Fruit fly (Drosophila melanogaster) whole organism, prepupa: ENCODE results near the gene enc.

ENCODE experiments used
- Blimp-1 ChIP-seq: fragments of 200-800 bp; sonication (Bioruptor generic); optimal IDR thresholded peaks from 3 replicates; lab custom pipeline; 2017; ENCODE audit warnings: missing biosample characterization, missing genetic modification characterization, mild to moderate bottlenecking, moderate library complexity, missing genetic modification reagents
- CG15336 ChIP-seq: fragments of 200-800 bp; sonication (Bioruptor generic); IDR thresholded peaks from 2 replicates; pipeline ENCODE4 v1.3.6; 2022; ENCODE audit warnings: missing biosample characterization, missing genetic modification characterization
- CG16779 ChIP-seq: fragments of 200-800 bp; sonication (Bioruptor generic); optimal IDR thresholded peaks from 3 replicates; lab custom pipeline; 2017; ENCODE audit warnings: missing biosample characterization, mild to moderate bottlenecking, missing genetic modification characterization
- CG31627 ChIP-seq: fragments of 200-800 bp; sonication (Bioruptor generic); optimal IDR thresholded peaks from 3 replicates; lab custom pipeline; 2016; ENCODE audit warnings: missing biosample characterization, missing genetic modification characterization
- CG32006 ChIP-seq: fragments of 200-800 bp; sonication (Bioruptor generic); optimal IDR thresholded peaks from 3 replicates; lab custom pipeline; 2017; ENCODE audit warnings: missing biosample characterization, mild to moderate bottlenecking, missing genetic modification characterization
- CG34406 ChIP-seq: fragments of 200-800 bp; sonication (Bioruptor generic); optimal IDR thresholded peaks from 3 replicates; lab custom pipeline; 2016; ENCODE audit warnings: missing biosample characterization, missing genetic modification characterization
- CG3919 ChIP-seq: fragments of 200-800 bp; sonication (Bioruptor generic); optimal IDR thresholded peaks from 3 replicates; lab custom pipeline; 2016; ENCODE audit warnings: missing biosample characterization, missing genetic modification characterization
- CG4318 ChIP-seq: fragments of 200-800 bp; sonication (Bioruptor generic); optimal IDR thresholded peaks from 3 replicates; lab custom pipeline; 2017; ENCODE audit warnings: missing biosample characterization, mild to moderate bottlenecking, missing genetic modification characterization
- CG6163 ChIP-seq: fragments of 200-800 bp; sonication (Bioruptor generic); IDR thresholded peaks from 3 replicates; pipeline ENCODE4 v1.3.6; 2022; ENCODE audit warnings: missing biosample characterization, missing genetic modification characterization
- CG6276 ChIP-seq: fragments of 200-800 bp; sonication (Bioruptor generic); optimal IDR thresholded peaks from 2 replicates; lab custom pipeline; 2017; ENCODE audit warnings: missing biosample characterization, mild to moderate bottlenecking, missing genetic modification characterization
- CG6808 ChIP-seq: fragments of 200-800 bp; sonication (Bioruptor generic); optimal IDR thresholded peaks from 3 replicates; lab custom pipeline; 2017; ENCODE audit warnings: missing biosample characterization, missing genetic modification characterization, mild to moderate bottlenecking, moderate library complexity, missing genetic modification reagents
- CG7368 ChIP-seq: fragments of 200-800 bp; sonication (Bioruptor generic); optimal IDR thresholded peaks from 3 replicates; lab custom pipeline; 2016; ENCODE audit warnings: missing biosample characterization, missing genetic modification characterization
- CG8119 ChIP-seq: fragments of 200-800 bp; sonication (Bioruptor generic); IDR thresholded peaks from 3 replicates; pipeline ENCODE4 v1.3.6; 2022; ENCODE audit warnings: missing biosample characterization, missing genetic modification characterization
- Eip75B ChIP-seq: fragments of 200-800 bp; sonication (Bioruptor generic); optimal IDR thresholded peaks from 3 replicates; lab custom pipeline; 2016; ENCODE audit warnings: missing biosample characterization, missing genetic modification characterization
- Eip78C ChIP-seq: fragments of 200-800 bp; sonication (Bioruptor generic); peaks from one replicate; lab custom pipeline; 2016; ENCODE audit warnings: missing biosample characterization, missing genetic modification characterization
- Eip93F ChIP-seq: fragments of 200-800 bp; sonication (Bioruptor generic); optimal IDR thresholded peaks from 2 replicates; lab custom pipeline; 2016; ENCODE audit warnings: missing biosample characterization, mild to moderate bottlenecking, missing genetic modification characterization
- Ets21C ChIP-seq: fragments of 200-800 bp; sonication (Bioruptor generic); optimal IDR thresholded peaks from 3 replicates; lab custom pipeline; 2016; ENCODE audit warnings: missing biosample characterization, missing genetic modification characterization
- Hr39 ChIP-seq: fragments of 200-800 bp; sonication (Bioruptor generic); optimal IDR thresholded peaks from 2 replicates; lab custom pipeline; 2016; ENCODE audit warnings: missing biosample characterization, missing genetic modification characterization
- Hr4 ChIP-seq: fragments of 200-800 bp; sonication (Bioruptor generic); optimal IDR thresholded peaks from 3 replicates; lab custom pipeline; 2016; ENCODE audit warnings: missing biosample characterization, missing genetic modification characterization
- Lpt ChIP-seq: fragments of 200-800 bp; sonication (Bioruptor generic); optimal IDR thresholded peaks from 3 replicates; lab custom pipeline; 2016; ENCODE audit warnings: missing biosample characterization, missing genetic modification characterization
- Met ChIP-seq: fragments of 200-800 bp; sonication (Bioruptor generic); optimal IDR thresholded peaks from 3 replicates; lab custom pipeline; 2016; ENCODE audit warnings: missing biosample characterization, missing genetic modification characterization
- OdsH ChIP-seq: fragments of 200-800 bp; sonication (Bioruptor generic); optimal IDR thresholded peaks from 3 replicates; lab custom pipeline; 2016; ENCODE audit warnings: missing biosample characterization, missing genetic modification characterization
- Smox ChIP-seq: fragments of 200-800 bp; sonication (Bioruptor generic); optimal IDR thresholded peaks from 3 replicates; lab custom pipeline; 2016; ENCODE audit warnings: missing biosample characterization, missing genetic modification characterization
- Sox102F ChIP-seq: fragments of 200-800 bp; sonication (Bioruptor generic); optimal IDR thresholded peaks from 2 replicates; lab custom pipeline; 2016; ENCODE audit warnings: missing biosample characterization, mild to moderate bottlenecking, missing genetic modification characterization
- Sox14 ChIP-seq: fragments of 200-800 bp; sonication (Bioruptor generic); optimal IDR thresholded peaks from 3 replicates; lab custom pipeline; 2016; ENCODE audit warnings: missing biosample characterization, missing genetic modification characterization
- achi ChIP-seq: fragments of 200-800 bp; sonication (Bioruptor generic); optimal IDR thresholded peaks from 3 replicates; lab custom pipeline; 2016; ENCODE audit warnings: missing biosample characterization, missing genetic modification characterization
- cyc ChIP-seq: fragments of 200-800 bp; sonication (Bioruptor generic); optimal IDR thresholded peaks from 3 replicates; lab custom pipeline; 2016; ENCODE audit warnings: missing biosample characterization, missing genetic modification characterization
- dac ChIP-seq: fragments of 200-800 bp; sonication (Bioruptor generic); optimal IDR thresholded peaks from 2 replicates; lab custom pipeline; 2017; ENCODE audit warnings: missing biosample characterization, mild to moderate bottlenecking, missing genetic modification characterization
- dsx ChIP-seq: fragments of 200-800 bp; optimal IDR thresholded peaks from 3 replicates; lab custom pipeline; 2019; ENCODE audit warnings: missing biosample characterization, mild to moderate bottlenecking, missing genetic modification characterization, moderate library complexity; ENCODE audit not compliant: poor library complexity, severe bottlenecking
- eg ChIP-seq: fragments of 200-800 bp; sonication (Bioruptor generic); IDR thresholded peaks from 3 replicates; pipeline ENCODE4 v1.3.6; 2022; ENCODE audit warnings: missing biosample characterization, missing genetic modification characterization
- esn ChIP-seq: fragments of 200-800 bp; sonication (Bioruptor generic); optimal IDR thresholded peaks from 2 replicates; lab custom pipeline; 2016; ENCODE audit warnings: missing biosample characterization, mild to moderate bottlenecking, missing genetic modification characterization, moderate library complexity
- fd59A ChIP-seq: fragments of 200-800 bp; sonication (Bioruptor generic); optimal IDR thresholded peaks from 2 replicates; lab custom pipeline; 2017; ENCODE audit warnings: missing biosample characterization, mild to moderate bottlenecking, missing genetic modification characterization, missing genetic modification reagents
- fkh ChIP-seq: fragments of 200-800 bp; sonication (Bioruptor generic); optimal IDR thresholded peaks from 3 replicates; lab custom pipeline; 2017; ENCODE audit warnings: missing biosample characterization, mild to moderate bottlenecking, missing genetic modification characterization, moderate library complexity
- lz ChIP-seq: fragments of 200-800 bp; sonication (Bioruptor generic); optimal IDR thresholded peaks from 3 replicates; lab custom pipeline; 2016; ENCODE audit warnings: missing biosample characterization, missing genetic modification characterization
- ss ChIP-seq, 2 experiments: fragments of 200-800 bp; sonication (Bioruptor generic); optimal IDR thresholded peaks; 2 replicates in 1 of 2; 3 replicates in 1 of 2; lab custom pipeline; 2017 to 2018; ENCODE audit warnings: mild to moderate bottlenecking in 2 of 2, missing biosample characterization in 2 of 2, missing genetic modification characterization in 2 of 2, moderate library complexity in 1 of 2
- svp ChIP-seq: fragments of 200-800 bp; sonication (Bioruptor generic); peaks from one replicate; lab custom pipeline; 2016; ENCODE audit warnings: missing biosample characterization, missing genetic modification characterization
- topi ChIP-seq: fragments of 200-800 bp; sonication (Bioruptor generic); optimal IDR thresholded peaks from 3 replicates; lab custom pipeline; 2016; ENCODE audit warnings: missing biosample characterization, missing genetic modification characterization

The enc gene

dm6 chr3L:3778463-3778862 lies 40.0 kb upstream of the enc start:
- TF ChIP-seq dac (GFP tag; lab: Kevin White, UChicago) (no peak), esn (GFP tag; lab: Kevin White, UChicago) (peak; percentile 43), fd59A (GFP tag; lab: Kevin White, UChicago) (no peak), Eip75B (GFP tag; lab: Kevin White, UChicago) (no peak), topi (peak; percentile 69), lz (GFP tag; lab: Kevin White, UChicago) (peak; percentile 24), CG34406 (peak; percentile 34), CG8119 (GFP tag; lab: Robert Waterston, UW) (0 out of 3 replicates have a peak, but pooled peaks have one; percentile 35), CG7368 (GFP tag; lab: Kevin White, UChicago) (no peak), Lpt (GFP tag; lab: Kevin White, UChicago) (no peak), svp (GFP tag; lab: Kevin White, UChicago) (peak; percentile 64), cyc (GFP tag; lab: Kevin White, UChicago) (peak; percentile 20), dsx (GFP tag; lab: Kevin White, UChicago) (no peak), OdsH (GFP tag; lab: Kevin White, UChicago) (peak; percentile 16), CG6276 (peak; percentile 49), achi (GFP tag; lab: Kevin White, UChicago) (peak; percentile 19), Eip93F (peak; percentile 6), CG31627 (GFP tag; lab: Kevin White, UChicago) (peak; percentile 16), fkh (GFP tag; lab: Kevin White, UChicago) (no peak), CG32006 (GFP tag; lab: Kevin White, UChicago) (peak; percentile 43), Eip78C (peak; percentile 79), Sox102F (GFP tag; lab: Kevin White, UChicago) (peak; percentile 16), eg (GFP tag; lab: Robert Waterston, UW) (0 out of 3 replicates have a peak, but pooled peaks have one; percentile 15), CG15336 (GFP tag; lab: Robert Waterston, UW) (peak; percentile 55; the same call in 1 of the 2 replicates), CG6163 (GFP tag; lab: Robert Waterston, UW) (0 out of 3 replicates have a peak, but pooled peaks have one; percentile 21), Met (GFP tag; lab: Kevin White, UChicago) (peak; percentile 54), Hr39 (peak; percentile 29), Hr4 (peak; percentile 18), CG4318 (no peak), CG16779 (tag; lab: Kevin White, UChicago) (no peak), Ets21C (GFP tag; lab: Kevin White, UChicago) (no peak), Sox14 (GFP tag; lab: Kevin White, UChicago) (peak; percentile 13), Smox (peak; percentile 11)

dm6 chr3L:3782584-3783218 lies 35.8 kb upstream of the enc start:
- TF ChIP-seq CG6163 (GFP tag; lab: Robert Waterston, UW), result peak; percentile 5; the same call in 1 of the 3 replicates
- TF ChIP-seq Sox102F (GFP tag; lab: Kevin White, UChicago), result peak; percentile 35
- TF ChIP-seq Lpt (GFP tag; lab: Kevin White, UChicago), result no peak
- TF ChIP-seq svp (GFP tag; lab: Kevin White, UChicago), result peak; percentile 57
- peak; percentile 4 for TF ChIP-seq CG3919 (GFP tag; lab: Kevin White, UChicago)
- TF ChIP-seq Eip78C, result peak; percentile 55
- no peak for TF ChIP-seq cyc (GFP tag; lab: Kevin White, UChicago)
- TF ChIP-seq Blimp-1 (GFP tag; lab: Kevin White, UChicago), result peak; percentile 57
- peak; percentile 70 to 86 for TF ChIP-seq ss (GFP tag; optimal IDR thresholded peaks at IDR 0.05; lab: Kevin White, UChicago)
- peak; percentile 40 for TF ChIP-seq CG6808

DNA sequence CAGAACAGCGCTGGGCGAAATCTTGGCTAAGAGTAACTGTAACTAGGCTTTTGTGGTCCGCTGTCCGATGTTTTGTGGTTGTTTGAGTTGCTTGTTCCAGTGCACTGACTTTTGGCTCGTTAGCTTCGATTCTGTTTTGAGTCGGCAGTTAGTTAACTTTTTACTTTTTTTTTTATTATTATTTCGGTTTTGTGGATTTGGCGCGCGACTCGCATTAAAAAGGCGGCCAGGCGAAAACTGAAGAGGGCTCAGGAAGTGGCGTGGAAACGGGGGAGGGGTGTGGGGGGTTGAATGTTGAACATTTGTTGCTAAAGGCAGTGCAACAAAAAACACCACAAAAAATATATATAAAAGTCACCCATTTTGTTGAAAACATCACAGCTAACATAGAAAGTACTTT lies 35.0 kb upstream of the enc start:
- TF ChIP-seq Hr4 (no peak), Eip93F (no peak), CG6163 (GFP tag; lab: Robert Waterston, UW) (0 out of 3 replicates have a peak, but pooled peaks have one; percentile 11), CG3919 (GFP tag; lab: Kevin White, UChicago) (no peak)
- TF ChIP-seq, all 60 proteins: peak for 1
